Fruit fly (Drosophila melanogaster): Measurements from ENCODE around the gene NimC4.

DNA sequence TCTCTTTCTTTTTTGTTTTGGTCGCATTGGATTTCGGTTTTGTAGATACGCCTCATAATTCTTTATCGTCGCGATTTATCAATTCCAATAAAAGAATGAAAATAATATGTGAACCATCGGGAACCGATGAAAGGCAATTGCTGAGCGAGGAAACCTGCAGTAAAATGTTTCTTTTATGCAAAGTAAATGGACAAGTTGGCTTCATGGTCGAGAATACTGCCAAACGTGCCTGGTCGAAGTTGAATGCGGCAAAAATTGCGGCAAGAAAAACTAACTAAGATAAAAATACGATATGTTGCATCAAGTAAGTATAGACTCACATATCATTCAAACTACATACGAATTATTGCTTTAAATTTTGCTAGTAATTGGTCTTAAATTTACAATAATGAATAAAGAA, 39.6 kb upstream of the NimC4 start, which contains the start of gene CG42692:
- no peak for TF ChIP-seq CG16779 (tag; optimal IDR thresholded peaks at IDR 0.05)
- TF ChIP-seq CG3032 (tag; optimal IDR thresholded peaks at IDR 0.05): no peak
- TF ChIP-seq CG7368 (GFP tag; optimal IDR thresholded peaks at IDR 0.05): no peak
